Worm (Caenorhabditis elegans) whole organism, late embryonic: ENCODE measurements around the gene srbc-51.

Experiments used
- C08G9.2 ChIP-seq: sonication (generic microtip); optimal IDR thresholded peaks from 2 replicates; lab custom pipeline; 2016; ENCODE audit warnings: mild to moderate bottlenecking, missing genetic modification characterization, moderate library complexity, missing compliant biosample characterization
- C38D4.7 ChIP-seq: fragments of 200-800 bp; sonication (Bioruptor generic); optimal IDR thresholded peaks from 2 replicates; lab custom pipeline; 2018; ENCODE audit warnings: mild to moderate bottlenecking, missing genetic modification characterization, moderate library complexity, missing compliant biosample characterization
- F13H6.1 ChIP-seq: sonication (generic microtip); optimal IDR thresholded peaks from 2 replicates; lab custom pipeline; 2016; ENCODE audit warnings: missing genetic modification characterization, missing compliant biosample characterization
- K02D7.2 ChIP-seq: sonication (generic microtip); optimal IDR thresholded peaks from 2 replicates; lab custom pipeline; 2017; ENCODE audit warnings: mild to moderate bottlenecking, missing genetic modification characterization, missing compliant biosample characterization
- K09A11.1 ChIP-seq: sonication (generic microtip); optimal IDR thresholded peaks from 2 replicates; lab custom pipeline; 2017; ENCODE audit warnings: antibody characterized with exemption, mild to moderate bottlenecking, missing genetic modification characterization, missing compliant biosample characterization; ENCODE audit not compliant: insufficient read depth
- T23F11.4 ChIP-seq: fragments of 200-800 bp; sonication (Bioruptor generic); optimal IDR thresholded peaks from 2 replicates; lab custom pipeline; 2018; ENCODE audit warnings: mild to moderate bottlenecking, missing genetic modification characterization, missing compliant biosample characterization
- Y22D7AL.16 ChIP-seq: sonication (generic microtip); optimal IDR thresholded peaks from 2 replicates; lab custom pipeline; 2016; ENCODE audit warnings: missing genetic modification characterization, missing compliant biosample characterization
- ahr-1 ChIP-seq: sonication (generic microtip); optimal IDR thresholded peaks from 2 replicates; lab custom pipeline; 2016; ENCODE audit warnings: missing genetic modification characterization, missing compliant biosample characterization
- ama-1 ChIP-seq: fragments of 150-350 bp; optimal IDR thresholded peaks from 2 replicates; lab custom pipeline; 2014
- ceh-14 ChIP-seq: sonication (generic microtip); optimal IDR thresholded peaks from 2 replicates; lab custom pipeline; 2016; ENCODE audit warnings: missing genotype, missing genetic modification characterization, missing compliant biosample characterization
- ceh-18 ChIP-seq: sonication (generic microtip); optimal IDR thresholded peaks from 2 replicates; lab custom pipeline; 2016; ENCODE audit warnings: missing genetic modification characterization, missing compliant biosample characterization
- ceh-2 ChIP-seq: sonication (generic microtip); optimal IDR thresholded peaks from 2 replicates; lab custom pipeline; 2016; ENCODE audit warnings: missing genotype, missing genetic modification characterization, missing compliant biosample characterization
- ceh-22 ChIP-seq: sonication (generic microtip); optimal IDR thresholded peaks from 2 replicates; lab custom pipeline; 2017; ENCODE audit warnings: missing biosample characterization, missing genetic modification characterization
- ceh-24 ChIP-seq: sonication (generic microtip); optimal IDR thresholded peaks from 2 replicates; lab custom pipeline; 2016; ENCODE audit warnings: mild to moderate bottlenecking, missing genetic modification characterization, missing compliant biosample characterization
- ceh-30 ChIP-seq: fragments of 150-350 bp; optimal IDR thresholded peaks from 2 replicates; lab custom pipeline; 2014; ENCODE audit warnings: missing biosample characterization, missing genetic modification characterization
- ceh-31 ChIP-seq: sonication (generic microtip); optimal IDR thresholded peaks from 2 replicates; lab custom pipeline; 2016; ENCODE audit warnings: missing genetic modification characterization, missing compliant biosample characterization
- ceh-34 ChIP-seq: sonication (generic microtip); optimal IDR thresholded peaks from 2 replicates; lab custom pipeline; 2016; ENCODE audit warnings: mild to moderate bottlenecking, missing genetic modification characterization, missing compliant biosample characterization
- ceh-45 ChIP-seq: fragments of 200-800 bp; sonication (Bioruptor generic); IDR thresholded peaks from 2 replicates; pipeline ENCODE4 v1.3.6; 2022; ENCODE audit warnings: missing genetic modification reagents, missing genetic modification characterization, missing compliant biosample characterization
- ceh-48 ChIP-seq: sonication (generic microtip); optimal IDR thresholded peaks from 2 replicates; lab custom pipeline; 2016; ENCODE audit warnings: missing genetic modification characterization, inconsistent platforms, missing compliant biosample characterization
- ceh-9 ChIP-seq: sonication (generic microtip); optimal IDR thresholded peaks from 2 replicates; lab custom pipeline; 2016; ENCODE audit warnings: mild to moderate bottlenecking, missing genetic modification characterization, inconsistent platforms, missing compliant biosample characterization
- che-1 ChIP-seq: sonication (generic microtip); optimal IDR thresholded peaks from 2 replicates; lab custom pipeline; 2016; ENCODE audit warnings: mild to moderate bottlenecking, missing genetic modification characterization, missing compliant biosample characterization
- dmd-4 ChIP-seq: sonication (generic microtip); optimal IDR thresholded peaks from 2 replicates; lab custom pipeline; 2016; ENCODE audit warnings: borderline replicate concordance, missing genetic modification characterization, missing compliant biosample characterization
- dve-1 ChIP-seq: sonication (generic microtip); optimal IDR thresholded peaks from 2 replicates; lab custom pipeline; 2017; ENCODE audit warnings: antibody characterized with exemption, mild to moderate bottlenecking, missing genetic modification characterization, missing compliant biosample characterization
- elt-2 ChIP-seq: sonication (generic microtip); optimal IDR thresholded peaks from 2 replicates; lab custom pipeline; 2016; ENCODE audit warnings: missing genetic modification reagents, missing genetic modification characterization, missing compliant biosample characterization
- elt-4 ChIP-seq: sonication (generic microtip); optimal IDR thresholded peaks from 2 replicates; lab custom pipeline; 2016; ENCODE audit warnings: missing genetic modification characterization, missing compliant biosample characterization
- ets-4 ChIP-seq: sonication (generic microtip); optimal IDR thresholded peaks from 2 replicates; lab custom pipeline; 2016; ENCODE audit warnings: missing genetic modification characterization, missing compliant biosample characterization
- eyg-1 ChIP-seq: sonication (generic microtip); optimal IDR thresholded peaks from 2 replicates; lab custom pipeline; 2016; ENCODE audit warnings: missing genotype, missing genetic modification characterization, missing compliant biosample characterization
- fax-1 ChIP-seq: sonication (generic microtip); optimal IDR thresholded peaks from 2 replicates; lab custom pipeline; 2016; ENCODE audit warnings: missing genotype, missing genetic modification characterization, missing compliant biosample characterization
- fkh-6 ChIP-seq: sonication (generic microtip); optimal IDR thresholded peaks from 2 replicates; lab custom pipeline; 2016; ENCODE audit warnings: missing genetic modification characterization, missing compliant biosample characterization
- gmeb-2 ChIP-seq: sonication (generic microtip); optimal IDR thresholded peaks from 2 replicates; lab custom pipeline; 2016; ENCODE audit warnings: missing genetic modification characterization, inconsistent platforms, missing compliant biosample characterization
- hlh-13 ChIP-seq: fragments of 200-800 bp; sonication (Bioruptor generic); optimal IDR thresholded peaks from 2 replicates; lab custom pipeline; 2018; ENCODE audit warnings: mild to moderate bottlenecking, missing genetic modification characterization, missing compliant biosample characterization
- hlh-30 ChIP-seq: sonication (generic microtip); optimal IDR thresholded peaks from 2 replicates; lab custom pipeline; 2017; ENCODE audit warnings: antibody characterized with exemption, missing genetic modification characterization, missing compliant biosample characterization; ENCODE audit not compliant: insufficient read depth
- hlh-6 ChIP-seq: sonication (generic microtip); optimal IDR thresholded peaks from 2 replicates; lab custom pipeline; 2016; ENCODE audit warnings: missing genotype, missing genetic modification characterization, missing compliant biosample characterization
- lin-11 ChIP-seq: fragments of 200-800 bp; sonication (Bioruptor generic); optimal IDR thresholded peaks from 2 replicates; lab custom pipeline; 2018; ENCODE audit warnings: mild to moderate bottlenecking, missing genetic modification characterization, missing compliant biosample characterization
- madf-2 ChIP-seq: sonication (generic microtip); optimal IDR thresholded peaks from 2 replicates; lab custom pipeline; 2017; ENCODE audit warnings: missing genetic modification characterization, missing compliant biosample characterization
- mec-3 ChIP-seq: sonication (generic microtip); optimal IDR thresholded peaks from 2 replicates; lab custom pipeline; 2016; ENCODE audit warnings: borderline replicate concordance, missing genetic modification characterization, missing compliant biosample characterization
- nfya-1 ChIP-seq: sonication (generic microtip); optimal IDR thresholded peaks from 2 replicates; lab custom pipeline; 2017; ENCODE audit warnings: missing genetic modification characterization, mild to moderate bottlenecking, missing compliant biosample characterization, antibody characterized with exemption, moderate library complexity
- nhr-11 ChIP-seq: fragments of 150-350 bp; optimal IDR thresholded peaks from 2 replicates; lab custom pipeline; 2014; ENCODE audit warnings: missing biosample characterization, missing genetic modification characterization
- odd-2 ChIP-seq: sonication (generic microtip); optimal IDR thresholded peaks from 2 replicates; lab custom pipeline; 2017; ENCODE audit warnings: antibody characterized with exemption, mild to moderate bottlenecking, missing genetic modification characterization, missing compliant biosample characterization
- pha-4 ChIP-seq: fragments of 150-350 bp; optimal IDR thresholded peaks from 2 replicates; lab custom pipeline; 2018; ENCODE audit warnings: missing biosample characterization, missing genetic modification reagents, missing genetic modification characterization
- pqm-1 ChIP-seq: sonication (generic microtip); optimal IDR thresholded peaks from 2 replicates; lab custom pipeline; 2016; ENCODE audit warnings: missing genetic modification characterization, missing compliant biosample characterization
- pros-1 ChIP-seq: fragments of 150-350 bp; optimal IDR thresholded peaks from 2 replicates; lab custom pipeline; 2014; ENCODE audit warnings: missing biosample characterization, missing genetic modification reagents, missing genetic modification characterization
- ref-2 ChIP-seq: sonication (generic microtip); optimal IDR thresholded peaks from 2 replicates; lab custom pipeline; 2016; ENCODE audit warnings: missing genetic modification characterization, missing compliant biosample characterization
- rnt-1 ChIP-seq: sonication (generic microtip); optimal IDR thresholded peaks from 2 replicates; lab custom pipeline; 2016; ENCODE audit warnings: missing genetic modification characterization, missing compliant biosample characterization
- sdc-2 ChIP-seq: sonication (generic microtip); optimal IDR thresholded peaks from 2 replicates; lab custom pipeline; 2016; ENCODE audit warnings: missing genotype, missing genetic modification characterization, missing compliant biosample characterization
- sox-2 ChIP-seq: fragments of 200-800 bp; sonication (Bioruptor generic); IDR thresholded peaks from 2 replicates; pipeline ENCODE4 v1.3.6; 2022; ENCODE audit warnings: missing genetic modification reagents, missing genetic modification characterization, missing compliant biosample characterization
- sox-4 ChIP-seq: sonication (generic microtip); optimal IDR thresholded peaks from 2 replicates; lab custom pipeline; 2017; ENCODE audit warnings: mild to moderate bottlenecking, missing genetic modification characterization, inconsistent platforms, missing compliant biosample characterization
- syd-9 ChIP-seq: sonication (generic microtip); optimal IDR thresholded peaks from 2 replicates; lab custom pipeline; 2016; ENCODE audit warnings: mild to moderate bottlenecking, missing genetic modification characterization, moderate library complexity, missing compliant biosample characterization
- tbx-2 ChIP-seq: sonication (generic microtip); optimal IDR thresholded peaks from 2 replicates; lab custom pipeline; 2016; ENCODE audit warnings: missing genetic modification characterization, missing compliant biosample characterization
- tbx-7 ChIP-seq: sonication (generic microtip); optimal IDR thresholded peaks from 2 replicates; lab custom pipeline; 2016; ENCODE audit warnings: missing genotype, missing genetic modification characterization, missing compliant biosample characterization
- unc-55 ChIP-seq: sonication (generic microtip); optimal IDR thresholded peaks from 2 replicates; lab custom pipeline; 2017; ENCODE audit warnings: missing biosample characterization, missing genetic modification reagents, missing genetic modification characterization
- zip-5 ChIP-seq: sonication (generic microtip); optimal IDR thresholded peaks from 2 replicates; lab custom pipeline; 2016; ENCODE audit warnings: missing genetic modification characterization, missing compliant biosample characterization
- ztf-16 ChIP-seq: sonication (generic microtip); optimal IDR thresholded peaks from 2 replicates; lab custom pipeline; 2017; ENCODE audit warnings: missing genetic modification characterization, missing compliant biosample characterization

srbc-51 gene

ce11 chrV:15873762-15874161 lies 47.6 kb downstream of the srbc-51 start:
- TF ChIP-seq hlh-30 (tag; lab: Kevin White, UChicago) (peak; percentile 90), nfya-1 (tag; lab: Kevin White, UChicago) (peak; percentile 90), ceh-45 (peak; percentile 99), gmeb-2 (tag; lab: Kevin White, UChicago) (peak; percentile 99), sox-2 (GFP tag; lab: Robert Waterston, UW) (peak; percentile 98), ceh-30 (tag; lab: Kevin White, UChicago) (peak; percentile 87), fax-1 (tag; lab: Kevin White, UChicago) (peak; percentile 96), ztf-16 (peak; percentile 99), hlh-13 (GFP tag; lab: Kevin White, UChicago) (peak; percentile 99), rnt-1 (peak; percentile 98), syd-9 (tag; lab: Kevin White, UChicago) (peak; percentile 99), elt-4 (tag; lab: Kevin White, UChicago) (peak; percentile 97), K09A11.1 (peak; percentile 93), pros-1 (tag; lab: Kevin White, UChicago) (peak; percentile 56), ceh-14 (tag; lab: Kevin White, UChicago) (peak; percentile 99), pqm-1 (peak; percentile 99), pha-4 (tag; lab: Kevin White, UChicago) (no peak), hlh-6 (tag; lab: Kevin White, UChicago) (peak; percentile 99), Y22D7AL.16 (tag; lab: Kevin White, UChicago) (peak; percentile 99), che-1 (tag; lab: Kevin White, UChicago) (peak; percentile 98), K02D7.2 (tag; lab: Kevin White, UChicago) (peak; percentile 99), C38D4.7 (GFP tag; lab: Kevin White, UChicago) (peak; percentile 98), T23F11.4 (peak; percentile 99), lin-11 (tag; lab: Kevin White, UChicago) (peak; percentile 97), ets-4 (tag; lab: Kevin White, UChicago) (peak; percentile 88), F13H6.1 (peak; percentile 98), mec-3 (tag; lab: Kevin White, UChicago) (peak; percentile 94), sox-4 (tag; lab: Kevin White, UChicago) (peak; percentile 99), ceh-34 (tag; lab: Kevin White, UChicago) (peak; percentile 99), fkh-6 (tag; lab: Kevin White, UChicago) (peak; percentile 97), ceh-22 (peak; percentile 55), sdc-2 (tag; lab: Kevin White, UChicago) (peak; percentile 93), ceh-31 (peak; percentile 93), ceh-48 (tag; lab: Kevin White, UChicago) (peak; percentile 99), ceh-24 (peak; percentile 99), ceh-9 (tag; lab: Kevin White, UChicago) (peak; percentile 98), nhr-11 (tag; lab: Kevin White, UChicago) (no peak), tbx-2 (tag; lab: Kevin White, UChicago) (peak; percentile 98), ceh-18 (tag; lab: Kevin White, UChicago) (peak; percentile 96), odd-2 (tag; lab: Kevin White, UChicago) (peak; percentile 91), elt-2 (tag; lab: Kevin White, UChicago) (peak; percentile 99), eyg-1 (peak; percentile 99), dve-1 (tag; lab: Kevin White, UChicago) (peak; percentile 96), tbx-7 (tag; lab: Kevin White, UChicago) (peak; percentile 82), dmd-4 (tag; lab: Kevin White, UChicago) (peak; percentile 98), ahr-1 (tag; lab: Kevin White, UChicago) (peak; percentile 98), ama-1 (lab: Kevin White, UChicago) (no peak), ref-2 (tag; lab: Kevin White, UChicago) (peak; percentile 99), ceh-2 (tag; lab: Kevin White, UChicago) (peak; percentile 98), zip-5 (tag; lab: Kevin White, UChicago) (peak; percentile 94), madf-2 (tag; lab: Kevin White, UChicago) (peak; percentile 98), unc-55 (GFP tag; lab: Kevin White, UChicago) (no peak), C08G9.2 (tag; lab: Kevin White, UChicago) (peak; percentile 97)
